Fruit fly (Drosophila melanogaster): Measurements from ENCODE around the gene CG12116.

Gene CG12116

dm6 chrX:8492849-8493248, 24.0 kb upstream of the CG12116 start:
- TF ChIP-seq fd96Ca (GFP tag; IDR thresholded peaks at IDR 0.05) (peak; percentile 92), CG13204 (GFP tag; optimal IDR thresholded peaks at IDR 0.05) (no peak), CG8301 (tag; optimal IDR thresholded peaks at IDR 0.05) (peak; percentile 72), CG17806 (tag; optimal IDR thresholded peaks at IDR 0.05) (peak; percentile 70), Pif1B (GFP tag; optimal IDR thresholded peaks at IDR 0.05) (peak; percentile 78), CG32121 (GFP tag; IDR thresholded peaks at IDR 0.05) (peak; percentile 85), D1 (tag; optimal IDR thresholded peaks at IDR 0.05) (no peak), EcR (GFP tag; optimal IDR thresholded peaks at IDR 0.05) (no peak), rn (GFP tag; IDR thresholded peaks at IDR 0.05) (no peak; the same call in 1 of the 2 replicates), CG15710 (tag; optimal IDR thresholded peaks at IDR 0.05) (peak; percentile 81), CG8159 (tag; optimal IDR thresholded peaks at IDR 0.05) (peak; percentile 78), Snoo (tag; optimal IDR thresholded peaks at IDR 0.05) (peak; percentile 77), CG10348 (GFP tag; IDR thresholded peaks at IDR 0.05) (no peak), Pif1A (GFP tag; optimal IDR thresholded peaks at IDR 0.05) (peak; percentile 73), CG14655 (GFP tag; optimal IDR thresholded peaks at IDR 0.05) (peak; percentile 79), Ets98B (GFP tag; IDR thresholded peaks at IDR 0.05) (peak; percentile 92), gl (tag; optimal IDR thresholded peaks at IDR 0.05) (peak; percentile 36), CG9948 (tag; optimal IDR thresholded peaks at IDR 0.05) (peak; percentile 69), CG34367 (tag; optimal IDR thresholded peaks at IDR 0.05) (peak; percentile 65), CG12605 (GFP tag; IDR thresholded peaks at IDR 0.05) (peak; percentile 87), CG4496 (GFP tag; IDR thresholded peaks at IDR 0.05) (peak; percentile 93)

DNA sequence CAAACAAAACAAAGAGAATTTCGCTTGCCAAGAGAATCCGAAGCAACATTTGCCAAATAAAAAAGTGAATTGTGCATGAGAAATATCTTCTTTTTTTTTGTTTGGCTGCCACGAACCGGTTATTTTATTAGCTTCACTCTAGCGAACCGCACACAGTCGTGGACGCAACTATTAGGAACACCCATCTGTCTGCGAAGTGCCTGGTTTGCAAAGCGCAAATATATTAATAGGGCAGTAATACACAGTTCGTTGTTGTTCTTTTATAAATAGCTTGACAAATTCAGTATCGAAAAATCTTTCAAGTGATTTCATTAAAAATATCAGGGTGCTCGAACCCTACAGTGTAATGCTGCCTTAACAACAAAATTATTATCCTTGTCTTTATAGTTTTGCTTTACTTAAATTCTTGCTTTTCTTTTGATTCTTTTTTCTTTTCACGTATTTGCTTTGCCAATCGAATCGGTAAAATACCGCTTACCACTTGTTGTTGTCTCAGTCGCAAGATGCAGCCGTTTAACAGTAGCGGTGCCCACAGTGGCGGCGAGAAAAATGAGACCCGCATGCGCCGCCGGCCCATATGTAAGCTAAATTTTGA, 22.7 kb upstream of the CG12116 start:
- TF ChIP-seq Ets98B (GFP tag; IDR thresholded peaks at IDR 0.05) = peak; percentile 26; the same call in 1 of the 2 replicates
- peak; percentile 41 for TF ChIP-seq CG9948 (tag; optimal IDR thresholded peaks at IDR 0.05)
- TF ChIP-seq CG10348 (GFP tag; IDR thresholded peaks at IDR 0.05) = no peak
- peak; percentile 38 for TF ChIP-seq CG14655 (GFP tag; optimal IDR thresholded peaks at IDR 0.05)
- TF ChIP-seq CG13204 (GFP tag; optimal IDR thresholded peaks at IDR 0.05) = no peak
- TF ChIP-seq Pif1B (GFP tag; optimal IDR thresholded peaks at IDR 0.05) = peak; percentile 10
- 0 out of 2 replicates have a peak, but pooled peaks have one; percentile 25 for TF ChIP-seq CG12605 (GFP tag; IDR thresholded peaks at IDR 0.05)
- TF ChIP-seq CG17806 (tag; optimal IDR thresholded peaks at IDR 0.05) = peak; percentile 12
- no peak for TF ChIP-seq D1 (tag; optimal IDR thresholded peaks at IDR 0.05)
- TF ChIP-seq CG4496 (GFP tag; IDR thresholded peaks at IDR 0.05) = no peak; the same call in 2 of the 3 replicates
- TF ChIP-seq CG8301 (tag; optimal IDR thresholded peaks at IDR 0.05) = peak; percentile 44
- peak; percentile 30 for TF ChIP-seq CG8159 (tag; optimal IDR thresholded peaks at IDR 0.05)
- TF ChIP-seq gl (tag; optimal IDR thresholded peaks at IDR 0.05) = no peak
- peak; percentile 63 for TF ChIP-seq fd96Ca (GFP tag; IDR thresholded peaks at IDR 0.05)
- 0 out of 2 replicates have a peak, but pooled peaks have one; percentile 21 for TF ChIP-seq CG32121 (GFP tag; IDR thresholded peaks at IDR 0.05)
- TF ChIP-seq Snoo (tag; optimal IDR thresholded peaks at IDR 0.05) = peak; percentile 10
- TF ChIP-seq CG34367 (tag; optimal IDR thresholded peaks at IDR 0.05) = peak; percentile 34
- peak; percentile 56 for TF ChIP-seq Pif1A (GFP tag; optimal IDR thresholded peaks at IDR 0.05)
- no peak for TF ChIP-seq EcR (GFP tag; optimal IDR thresholded peaks at IDR 0.05)
- TF ChIP-seq rn (GFP tag; IDR thresholded peaks at IDR 0.05) = no peak
- TF ChIP-seq CG15710 (tag; optimal IDR thresholded peaks at IDR 0.05) = peak; percentile 38

dm6 chrX:8490976-8491345, 22.1 kb upstream of the CG12116 start:
- peak; percentile 26 for TF ChIP-seq CG15710 (tag; optimal IDR thresholded peaks at IDR 0.05)
- no peak for TF ChIP-seq rn (GFP tag; IDR thresholded peaks at IDR 0.05)
- TF ChIP-seq CG9948 (tag; optimal IDR thresholded peaks at IDR 0.05) = peak; percentile 14
- no peak for TF ChIP-seq CG4496 (GFP tag; IDR thresholded peaks at IDR 0.05)
- TF ChIP-seq CG17806 (tag; optimal IDR thresholded peaks at IDR 0.05) = peak; percentile 23
- no peak for TF ChIP-seq CG34367 (tag; optimal IDR thresholded peaks at IDR 0.05)
- no peak for TF ChIP-seq CG10348 (GFP tag; IDR thresholded peaks at IDR 0.05)
- TF ChIP-seq CG14655 (GFP tag; optimal IDR thresholded peaks at IDR 0.05) = peak; percentile 13
- TF ChIP-seq CG8159 (tag; optimal IDR thresholded peaks at IDR 0.05) = peak; percentile 31
- TF ChIP-seq CG8301 (tag; optimal IDR thresholded peaks at IDR 0.05) = peak; percentile 11
- no peak for TF ChIP-seq fd96Ca (GFP tag; IDR thresholded peaks at IDR 0.05)

dm6 chrX:8490291-8490975, 21.6 kb upstream of the CG12116 start:
- TF ChIP-seq CG8159 (tag; optimal IDR thresholded peaks at IDR 0.05) (no peak), Pif1B (GFP tag; optimal IDR thresholded peaks at IDR 0.05) (no peak), Snoo (tag; optimal IDR thresholded peaks at IDR 0.05) (no peak), fd96Ca (GFP tag; IDR thresholded peaks at IDR 0.05) (no peak), CG4496 (GFP tag; IDR thresholded peaks at IDR 0.05) (no peak), EcR (GFP tag; optimal IDR thresholded peaks at IDR 0.05) (peak; percentile 52)

DNA sequence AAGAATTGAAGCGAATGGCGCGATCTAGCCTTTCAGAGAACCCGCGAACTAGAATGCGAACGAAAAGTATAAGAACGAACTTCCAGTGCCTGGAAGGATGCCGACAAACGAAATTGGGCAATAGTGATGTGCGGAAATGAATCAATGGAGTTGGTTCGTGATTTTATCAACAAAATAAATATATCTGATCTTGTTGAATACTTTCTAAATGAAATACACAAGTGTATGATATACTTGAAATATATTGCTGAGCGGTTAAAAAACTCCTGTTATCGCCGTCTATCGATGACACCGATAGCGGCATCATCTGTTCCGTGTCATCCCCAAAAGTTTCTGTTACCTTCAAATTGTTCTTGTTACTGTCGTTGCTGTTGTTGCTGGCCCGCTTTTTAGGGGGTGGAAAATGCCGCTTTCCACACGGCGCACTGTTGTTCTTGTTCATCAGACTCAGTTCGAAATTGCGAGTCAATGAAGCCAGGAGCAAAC, 20.7 kb upstream of the CG12116 start, which contains the start of gene otu:
TSS of gene otu (minus strand) at position 51 of the 486 bp plus-strand sequence.
- TF ChIP-seq Pif1B (GFP tag; optimal IDR thresholded peaks at IDR 0.05) (no peak), CG14655 (GFP tag; optimal IDR thresholded peaks at IDR 0.05) (no peak), CG10348 (GFP tag; IDR thresholded peaks at IDR 0.05) (no peak), CG8301 (tag; optimal IDR thresholded peaks at IDR 0.05) (no peak), CG13204 (GFP tag; optimal IDR thresholded peaks at IDR 0.05) (no peak), D1 (tag; optimal IDR thresholded peaks at IDR 0.05) (no peak), CG9948 (tag; optimal IDR thresholded peaks at IDR 0.05) (no peak)
